Worm (Caenorhabditis elegans) whole organism, L4/young adult: ENCODE measurements around the gene tric-1B.2.

Source experiments
- W03F9.2 ChIP-seq: fragments of 150-350 bp; optimal IDR thresholded peaks from 2 replicates; lab custom pipeline; 2014; ENCODE audit warnings: missing biosample characterization, missing genetic modification characterization
- dao-5 ChIP-seq: sonication (generic microtip); optimal IDR thresholded peaks from 2 replicates; lab custom pipeline; 2016; ENCODE audit warnings: missing genotype, missing genetic modification characterization, moderate library complexity, missing compliant biosample characterization
- him-1 ChIP-seq: sonication (generic microtip); optimal IDR thresholded peaks from 2 replicates; lab custom pipeline; 2016; ENCODE audit warnings: missing genotype, missing genetic modification reagents, missing genetic modification characterization, missing compliant biosample characterization

tric-1B.2 gene

DNA sequence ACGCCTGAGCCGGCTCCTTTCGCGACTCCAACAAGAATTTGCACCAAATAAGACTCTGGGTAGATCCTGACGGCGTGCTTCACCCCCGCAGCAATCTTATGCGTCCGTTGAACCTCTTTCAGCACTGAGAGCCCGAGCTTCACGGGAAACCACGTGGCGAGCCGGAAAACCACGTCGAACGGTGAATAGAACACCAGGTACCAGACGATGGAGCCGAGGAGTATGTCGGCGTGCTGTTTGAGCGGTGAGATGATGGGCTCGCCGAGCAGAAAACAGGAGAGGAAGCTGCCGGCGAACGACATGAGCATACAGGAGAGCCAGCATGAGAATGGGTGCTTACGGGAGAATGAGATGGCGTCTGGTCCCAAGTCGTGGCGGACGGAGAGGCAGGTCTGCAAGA, 585 bp downstream of the tric-1B.2 start:
- no peak for TF ChIP-seq W03F9.2 (tag; lab: Kevin White, UChicago)
- no peak for TF ChIP-seq dao-5
- no peak for TF ChIP-seq him-1 (tag; lab: Kevin White, UChicago)

DNA sequence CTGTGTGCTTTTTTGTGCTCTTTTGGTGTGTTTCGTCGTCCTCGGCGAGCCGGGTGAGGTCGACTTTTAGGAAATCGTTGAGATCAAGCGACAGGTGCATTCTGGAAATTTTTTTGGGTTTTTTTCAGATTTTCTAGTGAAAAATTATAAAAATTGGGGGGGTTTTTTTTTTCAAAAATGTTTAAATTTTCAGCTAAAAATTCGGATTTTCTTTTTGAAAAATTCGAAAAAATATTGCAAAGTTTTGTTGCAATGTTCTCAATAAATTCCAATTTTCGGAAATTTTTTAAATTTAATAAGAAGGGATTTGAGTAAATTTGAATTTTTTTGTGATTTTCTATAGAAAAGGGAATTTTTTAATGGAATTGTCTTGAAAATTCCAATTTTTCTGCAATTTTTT, 4.2 kb downstream of the tric-1B.2 start, which contains the start of gene Y57A10A.27:
TSS of gene Y57A10A.27 (minus strand) at position 101 of the 400 bp plus-strand sequence.
- TF ChIP-seq him-1 (tag; lab: Kevin White, UChicago) (no peak), W03F9.2 (tag; lab: Kevin White, UChicago) (no peak), dao-5 (no peak)

DNA sequence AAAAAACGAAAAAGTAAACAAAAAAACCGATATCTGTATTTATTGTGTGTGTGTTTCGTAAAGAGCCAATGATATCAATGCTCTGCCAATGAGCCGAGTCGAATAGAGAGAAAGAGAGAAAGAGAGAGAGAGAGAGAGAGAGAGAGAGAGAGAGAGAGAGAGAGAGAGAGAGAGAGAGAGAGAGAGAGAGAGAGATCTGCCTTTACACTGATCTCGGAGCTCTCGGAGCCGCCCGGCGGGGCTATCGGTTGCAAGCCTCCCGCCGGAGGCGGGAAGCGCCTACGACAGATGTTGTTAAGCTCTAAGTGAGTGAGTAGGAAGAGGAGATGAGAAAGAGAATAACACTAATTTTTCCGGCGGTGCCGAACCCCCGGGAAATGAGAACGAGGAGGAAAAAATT, 10.3 kb downstream of the tric-1B.2 start:
- TF ChIP-seq W03F9.2 (tag; lab: Kevin White, UChicago) = no peak

DNA sequence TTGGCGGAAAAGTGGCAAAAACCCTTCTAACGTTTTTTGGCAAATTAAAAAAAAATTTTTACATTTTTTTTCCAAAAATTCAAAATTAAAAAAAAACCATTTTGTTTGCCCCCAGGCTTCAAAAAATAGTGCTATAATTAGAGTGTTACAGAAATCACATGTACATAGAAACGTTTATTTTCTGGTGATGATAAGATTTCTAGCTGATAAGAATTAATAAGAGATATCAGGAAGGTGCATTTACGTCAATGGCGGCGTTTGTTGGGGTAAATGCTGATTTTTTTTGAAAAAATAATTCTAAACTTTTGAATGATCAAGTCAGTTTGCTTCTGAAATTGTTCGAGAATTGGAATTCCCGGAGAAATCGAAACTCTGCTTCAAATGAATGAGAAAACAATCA, 12.4 kb downstream of the tric-1B.2 start:
- no peak for TF ChIP-seq W03F9.2 (tag; lab: Kevin White, UChicago)
- TF ChIP-seq him-1 (tag; lab: Kevin White, UChicago) = no peak
- no peak for TF ChIP-seq dao-5

DNA sequence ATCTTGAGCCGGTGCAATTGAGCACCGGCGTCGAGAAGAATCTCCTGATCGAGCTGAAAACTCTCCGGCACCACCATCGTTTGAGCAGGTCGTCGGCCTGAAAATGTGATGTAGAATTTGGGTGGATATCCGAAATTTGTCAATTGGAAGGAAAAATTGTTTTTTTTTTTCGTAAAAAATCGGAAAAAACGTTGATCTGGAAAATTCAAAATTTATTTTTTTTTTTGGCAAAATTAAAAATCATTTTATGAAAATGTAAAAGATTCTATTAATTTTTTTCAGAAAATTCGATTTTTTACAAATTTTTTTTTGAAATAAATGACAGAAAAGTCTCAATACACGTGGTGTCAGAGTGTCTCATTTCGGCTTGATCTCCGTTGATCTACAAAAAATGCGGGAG, 13.0 kb downstream of the tric-1B.2 start, which contains the start of gene tric-1B.1:
TSS of gene tric-1B.1 (minus strand) at position 101 of the 400 bp plus-strand sequence.
- TF ChIP-seq W03F9.2 (tag; lab: Kevin White, UChicago) (no peak), him-1 (tag; lab: Kevin White, UChicago) (no peak), dao-5 (no peak)

DNA sequence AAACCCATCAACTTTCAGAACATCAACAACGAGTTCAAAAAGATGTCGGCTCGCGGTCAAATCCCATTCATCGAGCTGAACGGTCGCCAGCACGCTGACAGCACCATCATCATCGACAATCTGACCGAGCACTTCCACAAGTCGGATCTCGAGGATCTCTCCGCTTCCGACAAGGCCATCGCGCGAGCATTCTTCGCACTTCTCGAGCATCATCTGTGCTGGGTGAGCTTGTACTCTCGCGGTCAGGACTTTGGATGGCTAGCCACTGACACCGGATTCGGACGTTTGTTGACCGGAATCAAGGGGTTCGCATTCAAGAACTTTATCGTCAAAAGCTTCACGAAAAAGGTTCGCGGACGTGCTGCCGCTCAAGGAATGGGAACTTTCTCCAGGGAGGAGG, 14.3 kb downstream of the tric-1B.2 start:
- TF ChIP-seq W03F9.2 (tag; lab: Kevin White, UChicago) (no peak), dao-5 (no peak), him-1 (tag; lab: Kevin White, UChicago) (no peak)

DNA sequence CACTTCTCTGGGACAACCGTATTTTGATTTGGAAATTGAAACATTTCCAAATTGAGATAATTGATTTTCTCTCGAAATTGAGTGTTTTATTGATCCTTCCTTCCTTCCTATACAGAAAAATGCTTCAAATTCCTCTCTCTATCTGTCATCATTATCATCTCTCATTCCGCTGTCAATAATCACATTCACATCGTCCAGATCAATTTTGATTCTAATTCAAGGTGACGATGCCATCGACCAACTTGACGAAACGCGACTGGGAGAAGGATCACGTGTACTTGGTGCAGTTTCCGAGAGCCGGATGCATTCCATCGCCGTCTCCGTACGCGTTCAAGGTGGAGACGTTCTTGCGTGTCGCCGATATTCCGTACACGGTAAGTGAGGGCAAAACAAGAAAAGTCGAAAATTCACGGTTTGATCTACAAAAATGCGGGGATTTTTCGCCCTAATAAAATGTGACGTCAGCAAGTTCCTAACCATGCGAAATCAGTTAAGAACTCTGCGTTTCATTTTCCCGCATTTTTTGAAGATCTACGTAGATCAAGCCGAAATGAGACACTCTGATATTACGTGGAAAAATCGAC, 15.1 kb downstream of the tric-1B.2 start, which contains the start of gene faxc-1:
TSS of gene faxc-1 (plus strand) at position 222 of the 584 bp plus-strand sequence.
- TF ChIP-seq dao-5 (no peak), him-1 (tag; lab: Kevin White, UChicago) (no peak), W03F9.2 (tag; lab: Kevin White, UChicago) (no peak)

DNA sequence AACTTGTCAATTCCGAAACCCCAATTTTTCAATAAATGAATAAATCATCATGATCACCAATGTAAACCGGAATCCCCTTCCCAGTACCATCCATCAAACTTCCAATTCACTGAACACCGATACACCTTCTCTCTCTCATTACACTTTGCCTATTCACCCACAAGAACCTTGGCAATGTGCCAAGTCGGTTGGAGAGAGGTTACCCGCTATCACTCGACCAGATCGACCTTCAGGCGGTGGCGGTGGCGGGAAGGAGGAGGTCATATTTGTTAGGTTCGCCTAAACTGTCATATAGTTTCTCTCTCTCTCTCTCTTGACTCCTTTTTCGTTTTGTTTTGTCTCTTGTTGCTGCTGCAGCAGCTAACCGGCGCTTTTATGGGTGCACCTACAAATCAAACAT, 16.6 kb downstream of the tric-1B.2 start:
- no peak for TF ChIP-seq W03F9.2 (tag; lab: Kevin White, UChicago)
- no peak for TF ChIP-seq dao-5
- TF ChIP-seq him-1 (tag; lab: Kevin White, UChicago) = no peak

DNA sequence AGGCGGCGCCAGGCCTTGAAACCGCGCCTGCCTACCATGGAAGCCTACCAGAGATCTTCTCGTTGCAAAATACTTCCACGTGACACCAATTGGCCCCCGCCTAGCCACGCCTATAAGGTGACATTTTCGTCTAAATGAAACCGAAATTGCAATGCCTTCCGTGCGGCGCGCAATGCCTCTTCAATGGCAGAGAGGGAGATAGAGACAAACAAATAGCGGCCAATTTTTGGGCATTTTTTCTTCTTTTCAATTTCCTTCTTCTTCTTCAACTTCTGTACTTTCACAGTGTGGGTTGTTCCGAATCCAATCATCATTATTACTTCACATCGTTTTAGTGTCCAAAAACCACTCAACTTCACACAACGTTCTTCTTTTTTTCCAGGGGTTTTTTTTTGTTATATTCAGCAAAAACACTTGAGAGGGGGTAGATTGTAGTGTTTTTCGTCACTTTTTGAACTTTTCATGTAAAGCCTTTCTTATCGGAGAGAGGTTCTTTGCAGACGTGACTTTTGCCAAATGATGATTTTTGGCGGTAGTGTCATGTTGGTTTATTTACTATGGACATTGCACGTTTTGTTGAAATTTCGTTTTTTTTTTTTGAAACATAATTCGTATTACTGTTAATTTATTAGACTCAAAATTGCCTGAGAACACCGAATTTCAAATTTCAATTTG, 17.9 kb downstream of the tric-1B.2 start:
- TF ChIP-seq W03F9.2 (tag; lab: Kevin White, UChicago) (no peak), dao-5 (no peak), him-1 (tag; lab: Kevin White, UChicago) (no peak)

DNA sequence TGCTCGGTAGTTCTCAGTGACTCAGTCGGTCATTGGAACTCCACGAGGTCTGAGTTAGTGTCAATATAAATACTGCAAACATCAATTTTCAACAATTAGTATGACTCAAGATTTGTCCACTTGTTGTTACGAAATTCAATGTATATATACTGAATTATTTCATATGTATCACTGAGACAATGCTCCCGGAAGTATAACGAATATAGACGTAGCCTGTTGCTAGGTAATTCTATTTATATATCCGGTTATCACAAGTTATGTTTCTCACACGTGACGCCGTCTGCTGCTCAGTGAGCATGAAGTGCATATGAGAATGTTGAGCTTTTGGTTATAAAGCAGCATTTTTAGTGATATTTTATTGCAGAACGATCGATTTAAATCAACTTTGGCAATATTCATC, 18.6 kb downstream of the tric-1B.2 start:
- TF ChIP-seq him-1 (tag; lab: Kevin White, UChicago) = no peak
- no peak for TF ChIP-seq W03F9.2 (tag; lab: Kevin White, UChicago)
- TF ChIP-seq dao-5 = no peak

DNA sequence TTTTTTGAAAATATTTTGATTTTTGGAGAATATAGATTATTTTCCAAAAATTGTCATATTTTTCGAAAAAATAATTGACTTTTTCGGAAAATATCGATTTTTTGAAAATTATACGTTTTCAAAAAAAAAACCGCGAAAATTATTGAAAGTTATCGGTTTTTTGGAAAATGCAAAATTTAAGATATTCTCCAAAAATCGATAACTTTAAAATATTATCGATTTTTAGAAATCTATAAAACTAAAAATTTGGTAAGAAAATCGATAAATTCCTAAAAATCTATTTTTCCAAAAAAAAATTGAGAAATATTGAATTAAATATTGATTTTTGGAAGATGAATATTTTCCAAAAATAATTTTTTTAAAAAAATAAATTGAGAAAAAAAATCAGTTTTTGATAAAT, 22.1 kb downstream of the tric-1B.2 start:
- TF ChIP-seq dao-5 (no peak), him-1 (tag; lab: Kevin White, UChicago) (no peak), W03F9.2 (tag; lab: Kevin White, UChicago) (no peak)

DNA sequence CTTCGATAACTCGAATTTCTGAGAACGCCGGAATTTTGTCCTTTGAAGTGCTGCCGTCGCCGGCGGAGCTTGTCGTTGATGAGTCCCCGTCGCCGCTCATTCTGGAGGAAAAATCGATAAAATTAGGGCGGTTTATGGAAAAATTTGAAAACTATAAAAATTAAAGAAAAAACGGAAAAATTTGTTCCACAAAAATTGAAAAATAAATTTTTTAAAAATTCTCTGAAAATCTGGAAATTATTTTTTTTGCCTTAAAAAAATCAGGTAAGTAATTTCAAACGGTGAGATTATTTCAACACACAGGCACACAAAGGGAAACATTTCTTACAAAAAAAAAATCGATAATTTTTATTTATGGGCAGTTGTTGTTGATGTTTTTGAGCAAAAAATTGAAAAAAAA, 22.7 kb downstream of the tric-1B.2 start, which contains the start of gene parn-2:
TSS of gene parn-2 (minus strand) at position 101 of the 400 bp plus-strand sequence.
- no peak for TF ChIP-seq dao-5
- TF ChIP-seq W03F9.2 (tag; lab: Kevin White, UChicago) = no peak
- no peak for TF ChIP-seq him-1 (tag; lab: Kevin White, UChicago)

DNA sequence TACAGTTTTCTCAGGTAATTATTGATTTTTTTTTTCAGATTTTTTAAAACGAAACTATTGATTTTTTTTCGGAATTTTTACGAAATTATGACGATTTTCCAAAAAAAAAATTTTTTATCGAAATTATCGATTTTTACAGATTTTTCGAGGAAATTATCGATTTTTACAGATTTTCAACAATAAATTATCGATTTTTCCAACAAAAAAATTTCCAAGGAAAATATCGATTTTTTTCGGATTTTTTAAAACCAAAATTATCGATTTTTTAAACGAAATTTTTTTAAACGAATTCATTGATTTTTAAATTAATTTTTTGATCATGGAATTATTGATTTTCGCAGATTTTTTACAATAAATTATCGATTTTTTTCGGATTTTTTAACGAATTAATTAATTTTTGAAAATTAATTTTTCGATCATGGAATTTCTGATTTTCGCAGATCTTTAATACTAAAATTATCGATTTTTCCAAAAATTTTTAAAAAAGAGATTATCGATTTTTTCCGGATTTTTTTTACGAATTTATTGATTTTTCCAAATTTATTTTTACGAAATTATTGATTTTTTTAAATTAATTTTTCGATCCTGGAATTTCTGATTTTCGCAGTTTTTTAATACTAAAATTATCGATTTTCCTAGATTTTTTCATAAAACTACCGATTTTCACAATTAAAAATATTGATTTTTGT, 23.5 kb downstream of the tric-1B.2 start:
- TF ChIP-seq W03F9.2 (tag; lab: Kevin White, UChicago) = no peak
- TF ChIP-seq him-1 (tag; lab: Kevin White, UChicago) = no peak
- no peak for TF ChIP-seq dao-5

DNA sequence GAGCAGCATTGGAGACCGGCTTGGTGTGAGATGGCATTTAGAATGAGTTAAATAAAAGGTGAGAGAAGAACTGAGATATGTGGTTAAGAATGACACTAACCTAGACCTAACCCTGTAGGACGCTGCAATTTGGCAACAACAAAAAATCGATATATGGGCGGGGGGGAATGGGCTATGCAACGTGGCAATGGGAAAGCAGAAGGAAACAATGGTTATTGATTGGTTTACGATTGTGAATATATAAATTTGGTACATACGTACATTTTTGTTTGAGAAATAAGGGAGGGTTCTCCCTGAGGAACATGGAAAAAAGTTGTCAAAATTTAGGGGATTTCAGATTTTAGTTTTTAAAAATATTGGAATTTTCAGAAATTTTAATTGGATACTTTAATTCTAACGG, 30.1 kb downstream of the tric-1B.2 start, which contains the start of gene tag-276:
TSS of gene tag-276 (minus strand) at position 101 of the 400 bp plus-strand sequence.
- no peak for TF ChIP-seq dao-5
- TF ChIP-seq W03F9.2 (tag; lab: Kevin White, UChicago) = no peak
